Fruit fly (Drosophila melanogaster) whole organism, pupa: ENCODE results near the gene Tep2.

Source experiments
- CG10348 ChIP-seq: fragments of 200-800 bp; sonication (Bioruptor generic); IDR thresholded peaks from 2 replicates; pipeline ENCODE4 v1.3.6; 2022; ENCODE audit warnings: missing biosample characterization, missing genetic modification characterization
- CG14655 ChIP-seq: fragments of 200-800 bp; sonication (Bioruptor generic); optimal IDR thresholded peaks from 3 replicates; lab custom pipeline; 2017; ENCODE audit warnings: mild to moderate bottlenecking, missing biosample characterization, missing genetic modification reagents, missing genetic modification characterization
- CG15710 ChIP-seq: fragments of 200-800 bp; sonication (Bioruptor generic); optimal IDR thresholded peaks from 2 replicates; lab custom pipeline; 2018; ENCODE audit warnings: missing biosample characterization, mild to moderate bottlenecking, missing genetic modification characterization, moderate library complexity
- CG17806 ChIP-seq: fragments of 200-800 bp; sonication (Bioruptor generic); optimal IDR thresholded peaks from 2 replicates; lab custom pipeline; 2018; ENCODE audit warnings: missing biosample characterization, mild to moderate bottlenecking, missing genetic modification characterization, moderate library complexity
- CG34367 ChIP-seq: fragments of 200-800 bp; sonication (Bioruptor generic); optimal IDR thresholded peaks from 2 replicates; lab custom pipeline; 2018; ENCODE audit warnings: missing biosample characterization, mild to moderate bottlenecking, missing genetic modification characterization
- D1 ChIP-seq: fragments of 200-800 bp; sonication (Bioruptor generic); optimal IDR thresholded peaks from 2 replicates; lab custom pipeline; 2018; ENCODE audit warnings: missing biosample characterization, mild to moderate bottlenecking, missing genetic modification characterization, moderate library complexity
- Ets98B ChIP-seq: fragments of 200-800 bp; sonication (Bioruptor generic); IDR thresholded peaks from 2 replicates; pipeline ENCODE4 v1.3.6; 2022; ENCODE audit warnings: missing biosample characterization, missing genetic modification characterization
- Pif1B ChIP-seq: fragments of 200-800 bp; sonication (Bioruptor generic); optimal IDR thresholded peaks from 3 replicates; lab custom pipeline; 2016; ENCODE audit warnings: missing biosample characterization, missing genetic modification characterization
- rn ChIP-seq: fragments of 200-800 bp; sonication (Bioruptor generic); IDR thresholded peaks from 2 replicates; pipeline ENCODE4 v1.3.6; 2022; ENCODE audit warnings: missing biosample characterization, missing genetic modification characterization

dm6 chr2L:7722102-7722501 is 20.7 kb upstream of the Tep2 start:
- TF ChIP-seq CG34367 (tag; lab: Kevin White, UChicago): no peak
- no peak for TF ChIP-seq CG17806
- TF ChIP-seq Pif1B (GFP tag; lab: Kevin White, UChicago): no peak
- TF ChIP-seq Ets98B (GFP tag; lab: Robert Waterston, UW): no peak
- TF ChIP-seq CG10348 (GFP tag; lab: Robert Waterston, UW): no peak
- no peak for TF ChIP-seq CG14655 (GFP tag; lab: Kevin White, UChicago)
- TF ChIP-seq rn (GFP tag; lab: Robert Waterston, UW): no peak
- no peak for TF ChIP-seq CG15710 (tag; lab: Kevin White, UChicago)
- TF ChIP-seq D1 (tag; lab: Kevin White, UChicago): no peak
